Fruit fly (Drosophila melanogaster): ENCODE measurements around the gene CG13308.

Gene CG13308

DNA sequence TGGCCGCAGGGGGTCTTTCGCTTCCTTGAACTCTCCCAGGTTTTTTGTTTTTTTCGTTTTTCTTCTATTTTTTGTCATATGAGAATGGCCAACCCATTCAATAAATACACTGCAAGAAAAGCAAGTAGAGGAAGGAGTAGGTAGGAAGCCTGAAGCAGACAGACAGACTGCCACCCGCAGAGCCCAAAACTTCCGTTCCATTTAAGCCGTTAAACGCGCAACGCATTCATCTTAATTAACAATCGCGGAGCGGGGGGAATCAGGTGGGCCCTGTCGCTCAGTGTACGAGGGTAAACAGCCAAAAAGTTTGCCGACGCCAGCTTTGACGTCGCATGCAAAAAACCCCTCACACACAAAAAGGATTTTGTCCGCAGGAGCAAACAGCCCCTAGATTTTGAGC, 44.6 kb downstream of the CG13308 start (continued):
- TF ChIP-seq H2.0 (GFP tag; IDR thresholded peaks at IDR 0.05) (peak; percentile 47; the same call in 1 of the 2 replicates), dysf (GFP tag; IDR thresholded peaks at IDR 0.05) (peak; percentile 50; the same call in 2 of the 3 replicates), yki (optimal IDR thresholded peaks at IDR 0.05) (no peak), NFAT (GFP tag; IDR thresholded peaks at IDR 0.05) (0 out of 2 replicates have a peak, but pooled peaks have one; percentile 17), CTCF (GFP tag; optimal IDR thresholded peaks at IDR 0.05) (no peak), Usf (GFP tag; optimal IDR thresholded peaks at IDR 0.05) (no peak), unpg (GFP tag; optimal IDR thresholded peaks at IDR 0.05) (peak; percentile 18), Sox100B (GFP tag; optimal IDR thresholded peaks at IDR 0.05) (no peak), HHEX (GFP tag; optimal IDR thresholded peaks at IDR 0.05) (no peak), CG3995 (GFP tag; optimal IDR thresholded peaks at IDR 0.05) (no peak), CG18476 (GFP tag; optimal IDR thresholded peaks at IDR 0.05) (no peak), CG17361 (GFP tag; IDR thresholded peaks at IDR 0.05) (no peak), sc (optimal IDR thresholded peaks at IDR 0.05) (no peak), sc (GFP tag; optimal IDR thresholded peaks at IDR 0.05) (no peak), CG11456 (GFP tag; IDR thresholded peaks at IDR 0.05) (peak; percentile 75; the same call in 2 of the 3 replicates), otp (GFP tag; IDR thresholded peaks at IDR 0.05) (peak; percentile 60; the same call in 1 of the 3 replicates), sna (GFP tag; IDR thresholded peaks at IDR 0.05; ENCODE audit: partially characterized antibody) (no peak), D (optimal IDR thresholded peaks at IDR 0.05) (no peak), D (GFP tag; optimal IDR thresholded peaks at IDR 0.05) (no peak), CG3281 (GFP tag; optimal IDR thresholded peaks at IDR 0.05) (peak; percentile 17), fd102C (GFP tag; optimal IDR thresholded peaks at IDR 0.05) (no peak), onecut (GFP tag; IDR thresholded peaks at IDR 0.05) (no peak), emc (GFP tag; optimal IDR thresholded peaks at IDR 0.05) (no peak), Ets97D (GFP tag; optimal IDR thresholded peaks at IDR 0.05) (no peak), Sin3A (optimal IDR thresholded peaks at IDR 0.05) (no peak), corto (GFP tag; optimal IDR thresholded peaks at IDR 0.05) (no peak), Oaz (GFP tag; IDR thresholded peaks at IDR 0.05) (peak; percentile 30; the same call in 1 of the 2 replicates), CG2202 (tag; optimal IDR thresholded peaks at IDR 0.05) (no peak), CG1647 (GFP tag; optimal IDR thresholded peaks at IDR 0.05) (no peak), sim (GFP tag; IDR thresholded peaks at IDR 0.05) (0 out of 2 replicates have a peak, but pooled peaks have one; percentile 10), Med (GFP tag) (peak; percentile 89), CG1603 (tag; optimal IDR thresholded peaks at IDR 0.05) (peak; percentile 56), jing (GFP tag; optimal IDR thresholded peaks at IDR 0.05) (no peak), CG18619 (GFP tag; optimal IDR thresholded peaks at IDR 0.05) (no peak), CG6765 (GFP tag; optimal IDR thresholded peaks at IDR 0.05) (no peak), CG5180 (GFP tag; optimal IDR thresholded peaks at IDR 0.05) (no peak), CG9437 (GFP tag; optimal IDR thresholded peaks at IDR 0.05) (no peak), NC2α (GFP tag; optimal IDR thresholded peaks at IDR 0.05) (no peak), CG11085 (GFP tag; IDR thresholded peaks at IDR 0.05) (peak; percentile 62), CG1602 (GFP tag; optimal IDR thresholded peaks at IDR 0.05) (no peak), CG13287 (GFP tag; IDR thresholded peaks at IDR 0.05; ENCODE audit: partially characterized antibody) (no peak), usp (GFP tag; optimal IDR thresholded peaks at IDR 0.05) (no peak), CG14710 (tag; optimal IDR thresholded peaks at IDR 0.05) (no peak), CG4404 (GFP tag; IDR thresholded peaks at IDR 0.05) (0 out of 2 replicates have a peak, but pooled peaks have one; percentile 15), CG12659 (GFP tag; optimal IDR thresholded peaks at IDR 0.05) (no peak), unc-4 (GFP tag; IDR thresholded peaks at IDR 0.05; ENCODE audit: partially characterized antibody) (no peak), Poxn (GFP tag; IDR thresholded peaks at IDR 0.05) (no peak), kay (GFP tag; optimal IDR thresholded peaks at IDR 0.05) (no peak), prd (optimal IDR thresholded peaks at IDR 0.05) (no peak), prd (GFP tag; IDR thresholded peaks at IDR 0.05) (peak; percentile 64), bbx (GFP tag; IDR thresholded peaks at IDR 0.05; ENCODE audit: partially characterized antibody) (no peak), CG10431 (GFP tag; optimal IDR thresholded peaks at IDR 0.05) (no peak), CG10543 (GFP tag; optimal IDR thresholded peaks at IDR 0.05) (no peak)
